Worm (Caenorhabditis elegans): ENCODE results near the gene W06H8.6.

DNA sequence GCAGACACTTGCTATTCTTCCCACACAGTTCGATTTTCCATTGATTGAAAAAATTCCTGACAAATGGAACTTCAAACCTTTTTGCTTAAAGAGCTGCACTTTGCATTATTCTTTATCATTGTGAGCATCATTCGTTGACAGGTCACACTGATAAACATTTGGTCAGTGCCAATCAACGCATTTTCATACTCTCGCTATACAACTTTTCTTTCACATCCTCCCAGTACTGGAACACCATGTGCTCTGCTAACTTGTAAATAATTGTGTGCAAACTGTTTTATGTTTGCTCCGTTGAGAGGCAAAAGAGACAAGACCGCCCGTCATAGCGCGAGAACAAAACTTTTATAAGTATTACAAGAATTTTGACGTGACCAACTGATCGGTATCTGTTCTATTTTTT, 15.3 kb downstream of the W06H8.6 start:
- no peak for TF ChIP-seq F39B2.1 (GFP tag; IDR thresholded peaks at IDR 0.05)
- TF ChIP-seq egl-44 (GFP tag; IDR thresholded peaks at IDR 0.05), result 0 out of 2 replicates have a peak, but pooled peaks have one; percentile 22
- no peak for TF ChIP-seq Y53F4B.3 (GFP tag; IDR thresholded peaks at IDR 0.05)
- TF ChIP-seq lin-35 (GFP tag; optimal IDR thresholded peaks at IDR 0.05), result no peak
- no peak for TF ChIP-seq F57A8.1 (GFP tag; optimal IDR thresholded peaks at IDR 0.05)
- no peak for TF ChIP-seq hsf-1 (GFP tag; IDR thresholded peaks at IDR 0.05)
- no peak for TF ChIP-seq T26A5.8 (tag; optimal IDR thresholded peaks at IDR 0.05)
- TF ChIP-seq F22D6.2 (tag; optimal IDR thresholded peaks at IDR 0.05), result no peak
- no peak for TF ChIP-seq die-1 (tag; optimal IDR thresholded peaks at IDR 0.05)
- no peak for TF ChIP-seq rcor-1 (GFP tag; IDR thresholded peaks at IDR 0.05)
- no peak for TF ChIP-seq chd-7 (tag; optimal IDR thresholded peaks at IDR 0.05)

All from whole organism, young adult.